Worm (Caenorhabditis elegans) whole organism, L4 larva: ENCODE data around the gene C26F1.3.

ENCODE experiments used
- aly-2 ChIP-seq: sonication (generic microtip); optimal IDR thresholded peaks from 2 replicates; lab custom pipeline; 2018; ENCODE audit warnings: missing biosample characterization, missing genetic modification characterization
- rbr-2 ChIP-seq: sonication (generic microtip); optimal IDR thresholded peaks from 2 replicates; lab custom pipeline; 2016; ENCODE audit warnings: missing genotype, missing genetic modification characterization, missing compliant biosample characterization

- TF ChIP-seq rbr-2 (tag; lab: Kevin White, UChicago) (no peak), aly-2 (tag; lab: Kevin White, UChicago) (no peak)
These were observed 21.1 kb upstream of the C26F1.3 start for ce11 chrV:7755991-7756390.
